Worm (Caenorhabditis elegans) whole organism, L1 larva: Measurements from ENCODE around the gene T22B2.1.

ENCODE experiments used
- C04F5.9 ChIP-seq: sonication (generic microtip); optimal IDR thresholded peaks from 2 replicates; lab custom pipeline; 2016; ENCODE audit warnings: missing genetic modification characterization, missing compliant biosample characterization
- aly-2 ChIP-seq: fragments of 150-350 bp; optimal IDR thresholded peaks from 2 replicates; lab custom pipeline; 2014; ENCODE audit warnings: missing biosample characterization, missing genetic modification characterization
- ama-1 ChIP-seq: fragments of 150-350 bp; optimal IDR thresholded peaks from 2 replicates; lab custom pipeline; 2014
- dpl-1 ChIP-seq, 3 experiments: fragments of 150-350 bp in 2 of 3; sonication (generic microtip) in 1 of 3; optimal IDR thresholded peaks; 2 replicates each; lab custom pipeline; 2014 to 2017; ENCODE audit warnings: missing biosample characterization in 3 of 3, missing genetic modification characterization in 3 of 3, missing genetic modification reagents in 3 of 3
- elt-3 ChIP-seq, 6 experiments: fragments of 150-350 bp in 1 of 6; sonication (generic microtip); optimal IDR thresholded peaks; 2 replicates each; lab custom pipeline; 2017 to 2018; ENCODE audit warnings: missing biosample characterization in 6 of 6, missing genetic modification characterization in 6 of 6, inconsistent platforms in 1 of 6
- lin-13 ChIP-seq: fragments of 150-350 bp; optimal IDR thresholded peaks from 2 replicates; lab custom pipeline; 2014; ENCODE audit warnings: missing biosample characterization, missing genetic modification reagents, missing genetic modification characterization
- lsy-2 ChIP-seq, 2 experiments: fragments of 150-350 bp; optimal IDR thresholded peaks; 2 replicates each; lab custom pipeline; 2014; ENCODE audit warnings: missing biosample characterization in 2 of 2, missing genetic modification characterization in 2 of 2
- mab-9 ChIP-seq: fragments of 200-800 bp; sonication (Bioruptor generic); IDR thresholded peaks from 2 replicates; pipeline ENCODE4 v1.3.6; 2022; ENCODE audit warnings: missing genetic modification reagents, missing genetic modification characterization, missing compliant biosample characterization
- nhr-28 ChIP-seq: fragments of 150-350 bp; optimal IDR thresholded peaks from 2 replicates; lab custom pipeline; 2014; ENCODE audit warnings: missing biosample characterization, missing genetic modification characterization
- pqm-1 ChIP-seq: sonication (generic microtip); optimal IDR thresholded peaks from 3 replicates; lab custom pipeline; 2017; ENCODE audit warnings: missing biosample characterization, missing genetic modification characterization
- skn-1 ChIP-seq: fragments of 150-350 bp; optimal IDR thresholded peaks from 2 replicates; lab custom pipeline; 2014; ENCODE audit warnings: missing biosample characterization, missing genetic modification characterization
- unc-62 ChIP-seq: fragments of 150-350 bp; optimal IDR thresholded peaks from 2 replicates; lab custom pipeline; 2014; ENCODE audit warnings: missing biosample characterization, missing genetic modification reagents, missing genetic modification characterization
- zag-1 ChIP-seq: fragments of 150-350 bp; optimal IDR thresholded peaks from 2 replicates; lab custom pipeline; 2014; ENCODE audit warnings: missing biosample characterization, missing genetic modification characterization

DNA sequence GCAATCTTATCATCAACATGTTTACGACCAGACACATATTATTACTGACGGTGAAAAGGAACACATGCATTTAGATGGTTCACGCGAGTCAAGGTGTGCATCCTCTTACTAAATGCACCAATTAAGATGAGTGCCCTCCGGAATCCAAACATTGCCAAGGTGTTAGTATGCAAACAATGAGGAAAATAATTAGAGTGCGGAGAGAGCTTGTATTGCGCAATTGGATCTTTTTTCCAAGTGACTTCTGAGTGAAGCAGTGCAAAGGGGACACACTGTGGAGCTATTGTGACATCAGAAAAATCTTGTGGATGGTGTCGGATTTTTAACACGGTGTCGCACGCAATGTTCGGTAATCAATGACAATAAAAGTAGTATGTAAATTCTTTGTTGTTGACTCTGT lies 51.4 kb downstream of the T22B2.1 start:
- TF ChIP-seq aly-2 (tag; lab: Kevin White, UChicago) (no peak), zag-1 (tag; lab: Kevin White, UChicago) (no peak), nhr-28 (tag; lab: Kevin White, UChicago) (no peak), unc-62 (GFP tag; lab: Kevin White, UChicago) (no peak), lsy-2 (tag; optimal IDR thresholded peaks at IDR 0.05; lab: Kevin White, UChicago) (no peak), lin-13 (no peak), mab-9 (GFP tag; lab: Robert Waterston, UW) (no peak), pqm-1 (no peak), dpl-1 (GFP tag; optimal IDR thresholded peaks at IDR 0.05; lab: Kevin White, UChicago) (no peak), skn-1 (no peak), elt-3 (tag; optimal IDR thresholded peaks at IDR 0.05; lab: Kevin White, UChicago) (no peak), C04F5.9 (tag; lab: Kevin White, UChicago) (no peak), ama-1 (no peak)
